Worm (Caenorhabditis elegans) whole organism, midembryonic: ENCODE results near the gene T21B10.4.

Source experiments
- T22C8.4 ChIP-seq: fragments of 200-800 bp; sonication (Bioruptor generic); IDR thresholded peaks from 2 replicates; pipeline ENCODE4 v1.3.6; 2022; ENCODE audit warnings: missing genetic modification characterization, missing compliant biosample characterization
- cog-1 ChIP-seq: sonication (generic microtip); optimal IDR thresholded peaks from 2 replicates; lab custom pipeline; 2016; ENCODE audit warnings: missing genetic modification characterization, missing compliant biosample characterization
- flt-1 ChIP-seq: fragments of 200-800 bp; sonication (Bioruptor generic); IDR thresholded peaks from 2 replicates; pipeline ENCODE4 v1.3.6; 2022; ENCODE audit warnings: missing genetic modification characterization, missing compliant biosample characterization
- klf-2 ChIP-seq: fragments of 200-800 bp; sonication (Bioruptor generic); conservative IDR thresholded peaks from 2 replicates; pipeline ENCODE4 v1.3.6; 2022; ENCODE audit warnings: missing genetic modification reagents, missing genetic modification characterization, missing compliant biosample characterization
- med-1 ChIP-seq: sonication (generic microtip); optimal IDR thresholded peaks from 2 replicates; lab custom pipeline; 2017; ENCODE audit warnings: missing genetic modification characterization, mild to moderate bottlenecking, missing compliant biosample characterization, antibody characterized with exemption, missing genetic modification reagents; ENCODE audit not compliant: insufficient read depth
- ref-1 ChIP-seq: fragments of 200-800 bp; sonication (Bioruptor generic); conservative IDR thresholded peaks from 2 replicates; pipeline ENCODE4 v1.3.6; 2022; ENCODE audit warnings: missing genetic modification reagents, missing genetic modification characterization, missing compliant biosample characterization
- tab-1 ChIP-seq: fragments of 200-800 bp; sonication (Bioruptor generic); IDR thresholded peaks from 2 replicates; pipeline ENCODE4 v1.3.6; 2022; ENCODE audit warnings: missing genetic modification characterization, missing compliant biosample characterization
- ztf-23 ChIP-seq: fragments of 200-800 bp; sonication (Bioruptor generic); IDR thresholded peaks from 2 replicates; pipeline ENCODE4 v1.3.6; 2022; ENCODE audit warnings: missing genetic modification reagents, missing genetic modification characterization, missing compliant biosample characterization
- ztf-29 ChIP-seq: fragments of 200-800 bp; sonication (Bioruptor generic); IDR thresholded peaks from 2 replicates; pipeline ENCODE4 v1.3.6; 2022; ENCODE audit warnings: missing genetic modification reagents, missing genetic modification characterization, missing compliant biosample characterization

T21B10.4 gene

ce11 chrII:8940362-8940940, at the start of gene T21B10.4, which contains the start of gene set-17:
Gene T21B10.4 (plus strand): TSS chrII:8940894.
Gene set-17 (minus strand): TSS chrII:8940488.
- TF ChIP-seq flt-1: no peak
- no peak for TF ChIP-seq T22C8.4 (GFP tag; lab: Robert Waterston, UW)
- TF ChIP-seq ref-1: no peak
- TF ChIP-seq ztf-23: no peak
- no peak for TF ChIP-seq med-1 (GFP tag; lab: Kevin White, UChicago)
- TF ChIP-seq ztf-29 (GFP tag; lab: Robert Waterston, UW): no peak
- TF ChIP-seq tab-1 (GFP tag; lab: Robert Waterston, UW): no peak

ce11 chrII:8891042-8891441, 49.7 kb upstream of the T21B10.4 start:
- TF ChIP-seq med-1 (GFP tag; lab: Kevin White, UChicago) (no peak), T22C8.4 (GFP tag; lab: Robert Waterston, UW) (no peak)

ce11 chrII:8891606-8892005, 49.1 kb upstream of the T21B10.4 start:
- TF ChIP-seq flt-1 (no peak), ref-1 (no peak), ztf-23 (no peak), tab-1 (GFP tag; lab: Robert Waterston, UW) (no peak)

- TF ChIP-seq cog-1 (no peak), ref-1 (no peak), ztf-23 (no peak), flt-1 (no peak)
Observed at ce11 chrII:8895398-8895797, 45.3 kb upstream of the T21B10.4 start.

- no peak for TF ChIP-seq flt-1
- no peak for TF ChIP-seq cog-1
- TF ChIP-seq T22C8.4 (GFP tag; lab: Robert Waterston, UW): no peak
- no peak for TF ChIP-seq ztf-29 (GFP tag; lab: Robert Waterston, UW)
- TF ChIP-seq med-1 (GFP tag; lab: Kevin White, UChicago): no peak
- no peak for TF ChIP-seq ztf-23
- TF ChIP-seq ref-1: no peak
- no peak for TF ChIP-seq klf-2
- no peak for TF ChIP-seq tab-1 (GFP tag; lab: Robert Waterston, UW)
Observed at ce11 chrII:8895895-8896294, 44.8 kb upstream of the T21B10.4 start.

- no peak for TF ChIP-seq tab-1 (GFP tag; lab: Robert Waterston, UW)
Observed at ce11 chrII:8896541-8896940, 44.2 kb upstream of the T21B10.4 start, which contains the start of gene lat-1. Gene lat-1 (plus strand): TSS chrII:8896841.

ce11 chrII:8897244-8897643, 43.5 kb upstream of the T21B10.4 start:
- no peak for TF ChIP-seq ztf-23

- TF ChIP-seq klf-2 (no peak), tab-1 (GFP tag; lab: Robert Waterston, UW) (no peak), ref-1 (0 out of 2 replicates have a peak, but pooled peaks have one; percentile 31)
Observed at ce11 chrII:8898582-8899356, 41.9 kb upstream of the T21B10.4 start.

- TF ChIP-seq med-1 (GFP tag; lab: Kevin White, UChicago) (no peak), ref-1 (no peak), T22C8.4 (GFP tag; lab: Robert Waterston, UW) (no peak), klf-2 (no peak), tab-1 (GFP tag; lab: Robert Waterston, UW) (no peak), ztf-23 (no peak), cog-1 (no peak), flt-1 (no peak), ztf-29 (GFP tag; lab: Robert Waterston, UW) (no peak)
Observed at ce11 chrII:8899357-8899748, 41.3 kb upstream of the T21B10.4 start.

ce11 chrII:8903871-8904270, 36.8 kb upstream of the T21B10.4 start:
- no peak for TF ChIP-seq klf-2
- no peak for TF ChIP-seq med-1 (GFP tag; lab: Kevin White, UChicago)
- no peak for TF ChIP-seq flt-1
- TF ChIP-seq cog-1: no peak
- TF ChIP-seq ztf-23: no peak
- TF ChIP-seq ztf-29 (GFP tag; lab: Robert Waterston, UW): no peak

- TF ChIP-seq flt-1 (no peak), klf-2 (no peak), ztf-29 (GFP tag; lab: Robert Waterston, UW) (no peak), ref-1 (no peak), cog-1 (no peak), med-1 (GFP tag; lab: Kevin White, UChicago) (no peak), tab-1 (GFP tag; lab: Robert Waterston, UW) (no peak), T22C8.4 (GFP tag; lab: Robert Waterston, UW) (no peak), ztf-23 (no peak)
Observed at ce11 chrII:8911929-8912328, 28.8 kb upstream of the T21B10.4 start, which contains the start of gene B0457.4. Gene B0457.4 (minus strand): TSS chrII:8912029.
